Worm (Caenorhabditis elegans) whole organism, young adult: ENCODE measurements around the gene prdx-2.
A peak's percentile ranks its signal among the peaks of the same experiment; 100 is the strongest.

Source experiments
- B0336.3 ChIP-seq: fragments of 200-800 bp; sonication (Bioruptor generic); IDR thresholded peaks from 2 replicates; pipeline ENCODE4 v1.3.6; 2022; ENCODE audit warnings: missing genetic modification characterization, missing compliant biosample characterization
- C06A6.2 ChIP-seq: fragments of 200-800 bp; sonication (Bioruptor generic); conservative IDR thresholded peaks from 2 replicates; pipeline ENCODE4 v1.3.6; 2022; ENCODE audit warnings: missing genetic modification characterization, missing compliant biosample characterization
- C17E4.6 ChIP-seq: fragments of 200-800 bp; sonication (Bioruptor generic); IDR thresholded peaks from 2 replicates; pipeline ENCODE4 v1.3.6; 2022; ENCODE audit warnings: missing genetic modification reagents, missing genetic modification characterization, missing compliant biosample characterization
- F10E7.11 ChIP-seq: sonication (generic microtip); optimal IDR thresholded peaks from 2 replicates; lab custom pipeline; 2017; ENCODE audit warnings: mild to moderate bottlenecking, missing genetic modification characterization, moderate library complexity, missing compliant biosample characterization
- F22D6.2 ChIP-seq: sonication (generic microtip); optimal IDR thresholded peaks from 2 replicates; lab custom pipeline; 2016; ENCODE audit warnings: mild to moderate bottlenecking, missing genetic modification characterization, missing compliant biosample characterization
- F37B4.10 ChIP-seq: fragments of 200-800 bp; sonication (Bioruptor generic); IDR thresholded peaks from 2 replicates; pipeline ENCODE4 v1.3.6; 2022; ENCODE audit warnings: missing genetic modification characterization, missing compliant biosample characterization
- F39B2.1 ChIP-seq: fragments of 200-800 bp; sonication (Bioruptor generic); IDR thresholded peaks from 2 replicates; pipeline ENCODE4 v1.3.6; 2022; ENCODE audit warnings: missing genetic modification reagents, missing genetic modification characterization, missing compliant biosample characterization
- F55B11.4 ChIP-seq: sonication (generic microtip); optimal IDR thresholded peaks from 2 replicates; lab custom pipeline; 2016; ENCODE audit warnings: missing compliant biosample characterization, missing genetic modification characterization, borderline replicate concordance; ENCODE audit not compliant: insufficient read depth
- K11D2.4 ChIP-seq: fragments of 200-800 bp; sonication (Bioruptor generic); IDR thresholded peaks from 2 replicates; pipeline ENCODE4 v1.3.6; 2022; ENCODE audit warnings: missing genetic modification reagents, missing genetic modification characterization, missing compliant biosample characterization
- K12H6.12 ChIP-seq: fragments of 200-800 bp; sonication (Bioruptor generic); optimal IDR thresholded peaks from 2 replicates; lab custom pipeline; 2018; ENCODE audit warnings: mild to moderate bottlenecking, missing genetic modification characterization, missing compliant biosample characterization
- T26A5.8 ChIP-seq: sonication (generic microtip); optimal IDR thresholded peaks from 2 replicates; lab custom pipeline; 2016; ENCODE audit warnings: missing genetic modification characterization, missing compliant biosample characterization
- Y53F4B.3 ChIP-seq: fragments of 200-800 bp; sonication (Bioruptor generic); IDR thresholded peaks from 2 replicates; pipeline ENCODE4 v1.3.6; 2022; ENCODE audit warnings: missing genetic modification reagents, missing genetic modification characterization, missing compliant biosample characterization
- Y53G8AR.9 ChIP-seq: fragments of 200-800 bp; sonication (Bioruptor generic); conservative IDR thresholded peaks from 2 replicates; pipeline ENCODE4 v1.3.6; 2022; ENCODE audit warnings: missing genetic modification reagents, missing genetic modification characterization, missing compliant biosample characterization
- Y56A3A.18 ChIP-seq: fragments of 200-800 bp; sonication (Bioruptor generic); IDR thresholded peaks from 2 replicates; pipeline ENCODE4 v1.3.6; 2022; ENCODE audit warnings: missing genetic modification reagents, missing genetic modification characterization, missing compliant biosample characterization
- Y79H2A.3 ChIP-seq: fragments of 200-800 bp; sonication (Bioruptor generic); conservative IDR thresholded peaks from 2 replicates; pipeline ENCODE4 v1.3.6; 2022; ENCODE audit warnings: missing genetic modification reagents, missing genetic modification characterization, missing compliant biosample characterization
- ZK185.1 ChIP-seq: sonication (generic microtip); optimal IDR thresholded peaks from 2 replicates; lab custom pipeline; 2016; ENCODE audit warnings: mild to moderate bottlenecking, missing genetic modification characterization, missing compliant biosample characterization; ENCODE audit not compliant: poor library complexity, severe bottlenecking
- athp-1 ChIP-seq: sonication (generic microtip); optimal IDR thresholded peaks from 2 replicates; lab custom pipeline; 2017; ENCODE audit warnings: mild to moderate bottlenecking, missing genetic modification characterization, missing compliant biosample characterization
- attf-6 ChIP-seq: fragments of 200-800 bp; sonication (Bioruptor generic); IDR thresholded peaks from 2 replicates; pipeline ENCODE4 v1.3.6; 2022; ENCODE audit warnings: missing genetic modification reagents, missing genetic modification characterization, missing compliant biosample characterization
- cebp-1 ChIP-seq, 2 experiments: fragments of 200-800 bp in 1 of 2; sonication (Bioruptor generic) in 1 of 2; sonication (generic microtip) in 1 of 2; IDR thresholded peaks in 1 of 2; optimal IDR thresholded peaks in 1 of 2; 2 replicates each; pipeline versions ENCODE4 v1.3.6 to Lab custom; 2017 to 2022; ENCODE audit warnings: missing compliant biosample characterization in 2 of 2, missing genetic modification characterization in 2 of 2, mild to moderate bottlenecking in 1 of 2, missing genetic modification reagents in 1 of 2, moderate library complexity in 1 of 2
- cebp-2 ChIP-seq: fragments of 200-800 bp; sonication (Bioruptor generic); IDR thresholded peaks from 2 replicates; pipeline ENCODE4 v1.3.6; 2022; ENCODE audit warnings: missing genetic modification characterization, missing compliant biosample characterization
- ceh-40 ChIP-seq: fragments of 200-800 bp; sonication (Bioruptor generic); IDR thresholded peaks from 2 replicates; pipeline ENCODE4 v1.3.6; 2022; ENCODE audit warnings: missing genetic modification characterization, missing compliant biosample characterization
- ceh-58 ChIP-seq: fragments of 200-800 bp; sonication (Bioruptor generic); IDR thresholded peaks from 2 replicates; pipeline ENCODE4 v1.3.6; 2022; ENCODE audit warnings: missing genetic modification characterization, missing compliant biosample characterization
- dpff-1 ChIP-seq: sonication (generic microtip); optimal IDR thresholded peaks from 2 replicates; lab custom pipeline; 2017; ENCODE audit warnings: mild to moderate bottlenecking, missing genetic modification characterization, missing compliant biosample characterization
- egrh-3 ChIP-seq: fragments of 200-800 bp; sonication (Bioruptor generic); IDR thresholded peaks from 2 replicates; pipeline ENCODE4 v1.3.6; 2022; ENCODE audit warnings: missing genetic modification reagents, missing genetic modification characterization, missing compliant biosample characterization
- ekl-4 ChIP-seq: fragments of 200-800 bp; sonication (Bioruptor generic); IDR thresholded peaks from 2 replicates; pipeline ENCODE4 v1.3.6; 2022; ENCODE audit warnings: missing genetic modification reagents, missing genetic modification characterization, missing compliant biosample characterization
- let-526 ChIP-seq: fragments of 200-800 bp; sonication (Bioruptor generic); IDR thresholded peaks from 2 replicates; pipeline ENCODE4 v1.3.6; 2022; ENCODE audit warnings: missing genetic modification reagents, missing genetic modification characterization, missing compliant biosample characterization
- lin-26 ChIP-seq: fragments of 200-800 bp; sonication (Bioruptor generic); IDR thresholded peaks from 2 replicates; pipeline ENCODE4 v1.3.6; 2022; ENCODE audit warnings: missing genetic modification reagents, missing genetic modification characterization, missing compliant biosample characterization
- lin-35 ChIP-seq, 3 experiments: fragments of 150-350 bp in 2 of 3; sonication (generic microtip) in 1 of 3; optimal IDR thresholded peaks; 2 replicates each; lab custom pipeline; 2014 to 2018; ENCODE audit warnings: missing biosample characterization in 3 of 3, missing genetic modification characterization in 3 of 3, missing genetic modification reagents in 3 of 3
- lin-54 ChIP-seq: fragments of 200-800 bp; sonication (Bioruptor generic); optimal IDR thresholded peaks from 2 replicates; lab custom pipeline; 2018; ENCODE audit warnings: mild to moderate bottlenecking, missing genetic modification characterization, missing compliant biosample characterization
- lir-1 ChIP-seq: fragments of 200-800 bp; sonication (Bioruptor generic); conservative IDR thresholded peaks from 2 replicates; pipeline ENCODE4 v1.3.6; 2022; ENCODE audit warnings: missing genetic modification reagents, missing genetic modification characterization, missing compliant biosample characterization
- lsl-1 ChIP-seq: fragments of 200-800 bp; sonication (Bioruptor generic); optimal IDR thresholded peaks from 2 replicates; lab custom pipeline; 2018; ENCODE audit warnings: mild to moderate bottlenecking, missing genetic modification characterization, moderate library complexity, missing compliant biosample characterization
- lsy-27 ChIP-seq: sonication (generic microtip); optimal IDR thresholded peaks from 2 replicates; lab custom pipeline; 2017; ENCODE audit warnings: missing genetic modification characterization, mild to moderate bottlenecking, missing compliant biosample characterization, antibody characterized with exemption, missing genotype, borderline replicate concordance; ENCODE audit not compliant: insufficient read depth
- nhr-27 ChIP-seq: fragments of 200-800 bp; sonication (Bioruptor generic); optimal IDR thresholded peaks from 2 replicates; lab custom pipeline; 2018; ENCODE audit warnings: mild to moderate bottlenecking, missing genetic modification characterization, moderate library complexity, missing compliant biosample characterization
- nhr-90 ChIP-seq: sonication (generic microtip); optimal IDR thresholded peaks from 2 replicates; lab custom pipeline; 2016; ENCODE audit warnings: missing genotype, mild to moderate bottlenecking, missing genetic modification characterization, missing compliant biosample characterization
- sea-2 ChIP-seq: fragments of 200-800 bp; sonication (Bioruptor generic); IDR thresholded peaks from 2 replicates; pipeline ENCODE4 v1.3.6; 2022; ENCODE audit warnings: missing genetic modification characterization, missing compliant biosample characterization
- snpc-1.3 ChIP-seq: sonication (generic microtip); optimal IDR thresholded peaks from 2 replicates; lab custom pipeline; 2017; ENCODE audit warnings: missing genetic modification characterization, mild to moderate bottlenecking, missing compliant biosample characterization, antibody characterized with exemption, moderate library complexity, missing genotype, missing genetic modification reagents; ENCODE audit not compliant: insufficient read depth
- sptf-2 ChIP-seq: fragments of 200-800 bp; sonication (Bioruptor generic); optimal IDR thresholded peaks from 2 replicates; lab custom pipeline; 2018; ENCODE audit warnings: mild to moderate bottlenecking, missing genetic modification characterization, missing compliant biosample characterization
- tbp1 ChIP-seq: fragments of 200-800 bp; sonication (Bioruptor generic); optimal IDR thresholded peaks from 2 replicates; lab custom pipeline; 2018; ENCODE audit warnings: mild to moderate bottlenecking, missing genetic modification characterization, missing compliant biosample characterization
- zfh-2 ChIP-seq: fragments of 200-800 bp; sonication (Bioruptor generic); conservative IDR thresholded peaks from 2 replicates; pipeline ENCODE4 v1.3.6; 2022; ENCODE audit warnings: missing genetic modification reagents, missing genetic modification characterization, missing compliant biosample characterization
- ztf-18 ChIP-seq: sonication (generic microtip); optimal IDR thresholded peaks from 2 replicates; lab custom pipeline; 2016; ENCODE audit warnings: missing genotype, mild to moderate bottlenecking, missing genetic modification characterization, missing compliant biosample characterization
- ztf-26 ChIP-seq: sonication (generic microtip); optimal IDR thresholded peaks from 2 replicates; lab custom pipeline; 2017; ENCODE audit warnings: missing genetic modification characterization, missing compliant biosample characterization
- ztf-28 ChIP-seq: fragments of 200-800 bp; sonication (Bioruptor generic); IDR thresholded peaks from 2 replicates; pipeline ENCODE4 v1.3.6; 2022; ENCODE audit warnings: missing genetic modification reagents, missing genetic modification characterization, missing compliant biosample characterization

prdx-2 gene

ce11 chrII:5389831-5390323, 11.9 kb downstream of the prdx-2 start, which contains the start of gene ndx-6 (continued):
- TF ChIP-seq let-526 (GFP tag; lab: Robert Waterston, UW) (no peak), cebp-2 (GFP tag; lab: Robert Waterston, UW) (no peak), T26A5.8 (tag; lab: Kevin White, UChicago) (no peak), F37B4.10 (GFP tag; lab: Robert Waterston, UW) (no peak), snpc-1.3 (tag; lab: Kevin White, UChicago) (peak; percentile 5), K12H6.12 (no peak), lsl-1 (GFP tag; lab: Kevin White, UChicago) (peak; percentile 46), ztf-18 (peak; percentile 95), Y79H2A.3 (GFP tag; lab: Robert Waterston, UW) (no peak), lin-26 (GFP tag; lab: Robert Waterston, UW) (no peak), lsy-27 (tag; lab: Kevin White, UChicago) (no peak), zfh-2 (GFP tag; lab: Robert Waterston, UW) (no peak), F10E7.11 (tag; lab: Kevin White, UChicago) (no peak), ZK185.1 (peak; percentile 74), C17E4.6 (no peak), ceh-58 (GFP tag; lab: Robert Waterston, UW) (no peak), dpff-1 (tag; lab: Kevin White, UChicago) (no peak), lir-1 (GFP tag; lab: Robert Waterston, UW) (no peak), Y53F4B.3 (GFP tag; lab: Robert Waterston, UW) (no peak), attf-6 (GFP tag; lab: Robert Waterston, UW) (peak; percentile 38; the same call in 1 of the 2 replicates), ztf-28 (GFP tag; lab: Robert Waterston, UW) (no peak), cebp-1 (GFP tag; IDR thresholded peaks at IDR 0.05; lab: Robert Waterston, UW) (no peak), cebp-1 (tag; optimal IDR thresholded peaks at IDR 0.05; lab: Kevin White, UChicago) (peak; percentile 65), sptf-2 (no peak), K11D2.4 (GFP tag; lab: Robert Waterston, UW) (peak; percentile 61; the same call in 1 of the 2 replicates), ztf-26 (tag; lab: Kevin White, UChicago) (peak; percentile 9), lin-35 (GFP tag; optimal IDR thresholded peaks at IDR 0.05; lab: Kevin White, UChicago) (peak; percentile 63 to 96 (median 83)), egrh-3 (no peak), ceh-40 (GFP tag; lab: Robert Waterston, UW) (no peak), nhr-27 (tag; lab: Kevin White, UChicago) (no peak), F39B2.1 (GFP tag; lab: Robert Waterston, UW) (no peak), Y53G8AR.9 (GFP tag; lab: Robert Waterston, UW) (peak; percentile 78), C06A6.2 (GFP tag; lab: Robert Waterston, UW) (0 out of 2 replicates have a peak, but pooled peaks have one; percentile 54), sea-2 (GFP tag; lab: Robert Waterston, UW) (no peak), athp-1 (tag; lab: Kevin White, UChicago) (peak; percentile 38), F55B11.4 (no peak)

DNA sequence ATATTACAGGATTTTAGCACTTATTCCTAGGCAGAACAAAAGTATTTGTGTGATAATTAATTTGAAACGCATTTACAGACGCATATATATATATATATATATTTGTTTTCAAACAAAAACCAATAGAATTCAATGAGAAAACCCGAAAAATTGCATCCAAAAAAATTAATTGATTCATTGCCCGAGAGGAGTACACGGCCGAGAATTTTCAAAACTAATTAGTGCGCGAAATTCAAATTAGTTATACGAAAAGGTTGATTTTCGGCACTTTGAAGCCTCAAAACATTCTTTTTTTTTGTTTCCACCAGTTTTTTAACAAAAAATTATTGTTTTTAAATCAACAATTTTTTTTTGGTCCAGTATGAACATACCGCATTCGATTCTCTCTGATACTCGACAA, 13.5 kb downstream of the prdx-2 start:
- no peak for TF ChIP-seq nhr-90 (tag; lab: Kevin White, UChicago)
- peak; percentile 25 for TF ChIP-seq lin-54 (GFP tag; lab: Kevin White, UChicago)
- no peak for TF ChIP-seq F22D6.2
- no peak for TF ChIP-seq tbp1 (GFP tag; lab: Kevin White, UChicago)
- TF ChIP-seq B0336.3 (GFP tag; lab: Robert Waterston, UW), result no peak
- TF ChIP-seq Y56A3A.18 (GFP tag; lab: Robert Waterston, UW), result no peak
- no peak for TF ChIP-seq ekl-4 (GFP tag; lab: Robert Waterston, UW)
